Fruit fly (Drosophila melanogaster): ENCODE results near the gene Culd.

The Culd gene

DNA sequence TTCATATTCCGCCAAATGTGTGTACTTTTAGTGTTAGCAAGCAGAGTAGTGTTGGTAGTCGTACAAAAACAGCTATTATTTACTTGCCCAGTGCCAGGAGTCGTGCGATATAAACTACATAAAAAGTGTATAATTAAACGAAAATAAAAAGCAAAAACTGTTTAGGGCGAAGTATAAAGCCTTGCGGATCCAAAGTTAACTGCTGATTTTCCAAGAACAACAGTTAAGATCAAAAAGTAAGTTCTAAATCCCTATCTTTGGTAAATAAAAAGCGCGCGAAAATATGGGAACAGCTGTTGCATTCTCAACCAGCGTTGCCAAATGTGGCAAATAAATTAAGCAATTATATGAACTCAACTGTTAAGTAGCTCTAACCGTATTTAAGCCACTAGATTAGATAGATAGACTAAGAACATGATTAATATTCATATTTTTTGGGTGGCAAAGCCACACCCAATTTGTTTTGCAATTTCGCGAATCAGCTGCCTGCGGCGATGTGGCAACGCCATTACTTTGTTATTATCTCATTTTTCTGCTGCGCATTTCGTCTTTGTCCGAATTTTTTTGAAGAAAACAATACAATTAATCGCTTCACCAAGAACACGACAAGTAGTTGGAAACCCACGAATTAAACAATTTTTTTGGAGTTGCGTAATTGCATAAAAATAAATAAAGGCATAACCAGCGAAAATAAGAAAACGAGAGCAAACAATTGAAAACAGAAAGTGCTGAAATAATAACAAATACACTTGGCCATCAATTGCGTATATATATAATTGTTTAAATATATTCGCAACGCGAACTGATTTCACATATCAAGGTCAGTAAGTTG lies 15.6 kb downstream of the Culd start, which contains the start of the genes Prim1 and CG7083 (continued):
- TF ChIP-seq CG17385 (GFP tag; optimal IDR thresholded peaks at IDR 0.05) = peak; percentile 60
- no peak for TF ChIP-seq fru (optimal IDR thresholded peaks at IDR 0.05)
- TF ChIP-seq CG4424 (GFP tag; optimal IDR thresholded peaks at IDR 0.05) = peak; percentile 64
- no peak for TF ChIP-seq CG4404 (GFP tag; IDR thresholded peaks at IDR 0.05)
- no peak for TF ChIP-seq peb (GFP tag; IDR thresholded peaks at IDR 0.05)
- peak; percentile 52 for TF ChIP-seq grau (tag; optimal IDR thresholded peaks at IDR 0.05)
- TF ChIP-seq vfl (GFP tag; optimal IDR thresholded peaks at IDR 0.05) = peak; percentile 41
- TF ChIP-seq MESR4 (GFP tag; optimal IDR thresholded peaks at IDR 0.05) = peak; percentile 54
- TF ChIP-seq GATAe (GFP tag; conservative IDR thresholded peaks at IDR 0.05) = no peak; the same call in 1 of the 2 replicates
- TF ChIP-seq Sox102F (GFP tag; optimal IDR thresholded peaks at IDR 0.05) = peak; percentile 53
- TF ChIP-seq gsb (GFP tag; IDR thresholded peaks at IDR 0.05) = no peak
- TF ChIP-seq CG11560 (tag; IDR thresholded peaks at IDR 0.05) = no peak
- TF ChIP-seq CG6175 (GFP tag; IDR thresholded peaks at IDR 0.05) = no peak
- no peak for TF ChIP-seq cad (GFP tag; optimal IDR thresholded peaks at IDR 0.05)
- TF ChIP-seq z (GFP tag; IDR thresholded peaks at IDR 0.05) = no peak
- TF ChIP-seq CG9932 (GFP tag; IDR thresholded peaks at IDR 0.05) = peak; percentile 50; the same call in 1 of the 2 replicates
- TF ChIP-seq CG1024 (GFP tag; IDR thresholded peaks at IDR 0.05) = no peak
- peak; percentile 0 for TF ChIP-seq ac (GFP tag; optimal IDR thresholded peaks at IDR 0.05)
- TF ChIP-seq fd102C (GFP tag; optimal IDR thresholded peaks at IDR 0.05) = no peak
- peak; percentile 29 for TF ChIP-seq gsb-n (tag; optimal IDR thresholded peaks at IDR 0.05)
- peak; percentile 3 for TF ChIP-seq CG6765 (GFP tag; optimal IDR thresholded peaks at IDR 0.05)
- peak; percentile 38 for TF ChIP-seq CG7556 (GFP tag; optimal IDR thresholded peaks at IDR 0.05)
- peak; percentile 22 for TF ChIP-seq grn (GFP tag; optimal IDR thresholded peaks at IDR 0.05)
- TF ChIP-seq crp (GFP tag; optimal IDR thresholded peaks at IDR 0.05) = peak; percentile 93 to 97
- no peak for TF ChIP-seq CG1832 (GFP tag; optimal IDR thresholded peaks at IDR 0.05)
- TF ChIP-seq CG14441 (GFP tag; IDR thresholded peaks at IDR 0.05) = no peak
- TF ChIP-seq ham (GFP tag; IDR thresholded peaks at IDR 0.05) = no peak
- TF ChIP-seq CG17802 (tag; optimal IDR thresholded peaks at IDR 0.05) = no peak
- peak; percentile 49 for TF ChIP-seq CG15696 (tag; optimal IDR thresholded peaks at IDR 0.05)
- TF ChIP-seq CG17568 (GFP tag; optimal IDR thresholded peaks at IDR 0.05) = no peak
- no peak for TF ChIP-seq Gsc (GFP tag; IDR thresholded peaks at IDR 0.05)
- no peak for TF ChIP-seq inv (GFP tag; IDR thresholded peaks at IDR 0.05; ENCODE audit: partially characterized antibody)
- no peak for TF ChIP-seq CG17612 (GFP tag; IDR thresholded peaks at IDR 0.05)
- 0 out of 2 replicates have a peak, but pooled peaks have one; percentile 13 for TF ChIP-seq Drgx (GFP tag; IDR thresholded peaks at IDR 0.05)
- TF ChIP-seq CG4707 (GFP tag; optimal IDR thresholded peaks at IDR 0.05) = no peak
- TF ChIP-seq CG4328 (GFP tag; optimal IDR thresholded peaks at IDR 0.05) = no peak
- TF ChIP-seq Dip2 (GFP tag; IDR thresholded peaks at IDR 0.05) = no peak
- peak; percentile 33 for TF ChIP-seq pnt (GFP tag; optimal IDR thresholded peaks at IDR 0.05)
- TF ChIP-seq CG32532 (GFP tag; IDR thresholded peaks at IDR 0.05) = peak; percentile 58; the same call in 1 of the 2 replicates
- peak; percentile 30; the same call in 1 of the 3 replicates for TF ChIP-seq tgo (GFP tag; IDR thresholded peaks at IDR 0.05)
- TF ChIP-seq CG16813 (GFP tag; IDR thresholded peaks at IDR 0.05; ENCODE audit: partially characterized antibody) = no peak
- TF ChIP-seq Sry-β (GFP tag; optimal IDR thresholded peaks at IDR 0.05) = no peak
- TF ChIP-seq CG31224 (GFP tag; IDR thresholded peaks at IDR 0.05) = peak; percentile 18; the same call in 1 of the 2 replicates
- TF ChIP-seq CG32772 (GFP tag; IDR thresholded peaks at IDR 0.05) = no peak
- no peak for TF ChIP-seq tll (GFP tag; optimal IDR thresholded peaks at IDR 0.05)
- TF ChIP-seq Side (GFP tag; optimal IDR thresholded peaks at IDR 0.05) = peak; percentile 25
- peak; percentile 64 for TF ChIP-seq CG18619 (GFP tag; optimal IDR thresholded peaks at IDR 0.05)
- TF ChIP-seq CG14860 (GFP tag; IDR thresholded peaks at IDR 0.05; ENCODE audit: partially characterized antibody) = no peak
- TF ChIP-seq stc (GFP tag; IDR thresholded peaks at IDR 0.05) = peak; percentile 42; the same call in 1 of the 2 replicates

Data from whole organism, embryonic.